Worm (Caenorhabditis elegans) whole organism, L1 larva: ENCODE measurements around the gene grl-25.

ENCODE experiments used
- C04F5.9 ChIP-seq: sonication (generic microtip); optimal IDR thresholded peaks from 2 replicates; lab custom pipeline; 2016; ENCODE audit warnings: missing genetic modification characterization, missing compliant biosample characterization
- C16A3.4 ChIP-seq: fragments of 150-350 bp; optimal IDR thresholded peaks from 2 replicates; lab custom pipeline; 2014; ENCODE audit warnings: missing biosample characterization, missing genetic modification characterization
- F16B12.6 ChIP-seq: fragments of 150-350 bp; optimal IDR thresholded peaks from 2 replicates; lab custom pipeline; 2014; ENCODE audit warnings: missing biosample characterization, missing genetic modification characterization
- Y116A8C.19 ChIP-seq: sonication (generic microtip); optimal IDR thresholded peaks from 2 replicates; lab custom pipeline; 2016; ENCODE audit warnings: missing compliant biosample characterization, missing genetic modification characterization, borderline replicate concordance
- aha-1 ChIP-seq: fragments of 150-350 bp; optimal IDR thresholded peaks from 2 replicates; lab custom pipeline; 2014; ENCODE audit warnings: missing biosample characterization, missing genetic modification characterization
- alr-1 ChIP-seq: fragments of 200-800 bp; sonication (Bioruptor generic); optimal IDR thresholded peaks from 2 replicates; lab custom pipeline; 2018; ENCODE audit warnings: borderline replicate concordance, mild to moderate bottlenecking, missing genetic modification characterization, missing compliant biosample characterization
- aly-2 ChIP-seq: fragments of 150-350 bp; optimal IDR thresholded peaks from 2 replicates; lab custom pipeline; 2014; ENCODE audit warnings: missing biosample characterization, missing genetic modification characterization
- ama-1 ChIP-seq: fragments of 150-350 bp; optimal IDR thresholded peaks from 2 replicates; lab custom pipeline; 2014
- blmp-1 ChIP-seq: fragments of 150-350 bp; optimal IDR thresholded peaks from 2 replicates; lab custom pipeline; 2014; ENCODE audit warnings: missing biosample characterization, missing genetic modification characterization
- ceh-82 ChIP-seq, 3 experiments: fragments of 150-350 bp in 1 of 3; sonication (generic microtip) in 2 of 3; optimal IDR thresholded peaks; 2 replicates each; lab custom pipeline; 2014 to 2017; ENCODE audit warnings: missing biosample characterization in 3 of 3, missing genetic modification characterization in 3 of 3
- ceh-88 ChIP-seq: fragments of 200-800 bp; sonication (Bioruptor generic); IDR thresholded peaks from 2 replicates; pipeline ENCODE4 v1.3.6; 2022; ENCODE audit warnings: missing genetic modification characterization, missing compliant biosample characterization
- ceh-90 ChIP-seq: sonication (generic microtip); optimal IDR thresholded peaks from 2 replicates; lab custom pipeline; 2016; ENCODE audit warnings: missing genetic modification characterization, missing compliant biosample characterization
- efl-1 ChIP-seq, 4 experiments: fragments of 150-350 bp; optimal IDR thresholded peaks in 3 of 4; peaks in 1 of 4; 1 replicate in 1 of 4; 2 replicates in 3 of 4; lab custom pipeline; 2014; ENCODE audit warnings: missing biosample characterization in 2 of 4, missing genetic modification characterization in 2 of 4, missing genetic modification reagents in 2 of 4
- efl-3 ChIP-seq: fragments of 200-800 bp; sonication (Bioruptor generic); optimal IDR thresholded peaks from 2 replicates; lab custom pipeline; 2018; ENCODE audit warnings: mild to moderate bottlenecking, missing genetic modification characterization, missing compliant biosample characterization
- egl-13 ChIP-seq: sonication (generic microtip); optimal IDR thresholded peaks from 2 replicates; lab custom pipeline; 2016; ENCODE audit warnings: missing genotype, missing genetic modification reagents, missing genetic modification characterization, missing compliant biosample characterization
- elt-2 ChIP-seq: sonication (generic microtip); optimal IDR thresholded peaks from 2 replicates; lab custom pipeline; 2016; ENCODE audit warnings: missing genetic modification characterization, mild to moderate bottlenecking, inconsistent platforms, missing compliant biosample characterization, missing genetic modification reagents
- ets-5 ChIP-seq: fragments of 200-800 bp; sonication (Bioruptor generic); IDR thresholded peaks from 2 replicates; pipeline ENCODE4 v1.3.6; 2022; ENCODE audit warnings: missing genetic modification characterization, missing compliant biosample characterization
- fkh-10 ChIP-seq: sonication (generic microtip); optimal IDR thresholded peaks from 2 replicates; lab custom pipeline; 2017; ENCODE audit warnings: missing biosample characterization, missing genetic modification reagents, missing genetic modification characterization
- fkh-4 ChIP-seq: sonication (generic microtip); optimal IDR thresholded peaks from 2 replicates; lab custom pipeline; 2016; ENCODE audit warnings: missing compliant biosample characterization, missing genetic modification characterization, borderline replicate concordance
- fos-1 ChIP-seq: fragments of 150-350 bp; optimal IDR thresholded peaks from 2 replicates; lab custom pipeline; 2014; ENCODE audit warnings: missing biosample characterization, missing genetic modification characterization
- grh-1 ChIP-seq: fragments of 200-800 bp; sonication (Bioruptor generic); IDR thresholded peaks from 2 replicates; pipeline ENCODE4 v1.3.6; 2022; ENCODE audit warnings: missing genetic modification reagents, missing genetic modification characterization, missing compliant biosample characterization
- hlh-17 ChIP-seq: fragments of 200-800 bp; sonication (Bioruptor generic); optimal IDR thresholded peaks from 2 replicates; lab custom pipeline; 2018; ENCODE audit warnings: missing genetic modification characterization, mild to moderate bottlenecking, missing compliant biosample characterization, moderate library complexity, borderline replicate concordance
- hpl-2 ChIP-seq: fragments of 150-350 bp; optimal IDR thresholded peaks from 2 replicates; lab custom pipeline; 2014; ENCODE audit warnings: missing biosample characterization, missing genetic modification reagents, missing genetic modification characterization
- irx-1 ChIP-seq: sonication (generic microtip); optimal IDR thresholded peaks from 2 replicates; lab custom pipeline; 2016; ENCODE audit warnings: missing genetic modification characterization, missing compliant biosample characterization
- isw-1 ChIP-seq: fragments of 200-800 bp; sonication (Bioruptor generic); IDR thresholded peaks from 2 replicates; pipeline ENCODE4 v1.3.6; 2022; ENCODE audit warnings: missing genetic modification characterization, missing compliant biosample characterization
- lin-13 ChIP-seq: fragments of 150-350 bp; optimal IDR thresholded peaks from 2 replicates; lab custom pipeline; 2014; ENCODE audit warnings: missing biosample characterization, missing genetic modification reagents, missing genetic modification characterization
- lin-14 ChIP-seq: fragments of 200-800 bp; sonication (Bioruptor generic); optimal IDR thresholded peaks from 2 replicates; lab custom pipeline; 2018; ENCODE audit warnings: mild to moderate bottlenecking, missing genetic modification characterization, moderate library complexity, missing compliant biosample characterization
- lin-15B ChIP-seq: fragments of 150-350 bp; sonication (generic microtip); optimal IDR thresholded peaks from 3 replicates; lab custom pipeline; 2014; ENCODE audit warnings: missing biosample characterization, missing genetic modification characterization
- lin-35 ChIP-seq, 2 experiments: fragments of 150-350 bp; optimal IDR thresholded peaks; 2 replicates each; lab custom pipeline; 2014; ENCODE audit warnings: missing biosample characterization in 2 of 2, missing genetic modification characterization in 2 of 2, missing genetic modification reagents in 2 of 2
- lsy-2 ChIP-seq, 2 experiments: fragments of 150-350 bp; optimal IDR thresholded peaks; 2 replicates each; lab custom pipeline; 2014; ENCODE audit warnings: missing biosample characterization in 2 of 2, missing genetic modification characterization in 2 of 2
- mab-9 ChIP-seq: fragments of 200-800 bp; sonication (Bioruptor generic); IDR thresholded peaks from 2 replicates; pipeline ENCODE4 v1.3.6; 2022; ENCODE audit warnings: missing genetic modification reagents, missing genetic modification characterization, missing compliant biosample characterization
- mef-2 ChIP-seq: fragments of 150-350 bp; optimal IDR thresholded peaks from 2 replicates; lab custom pipeline; 2014; ENCODE audit warnings: missing biosample characterization, missing genetic modification characterization
- nhr-19 ChIP-seq: fragments of 200-800 bp; sonication (Bioruptor generic); conservative IDR thresholded peaks from 2 replicates; pipeline ENCODE4 v1.3.6; 2022; ENCODE audit warnings: missing genetic modification characterization, missing compliant biosample characterization
- nhr-237 ChIP-seq: fragments of 150-350 bp; optimal IDR thresholded peaks from 2 replicates; lab custom pipeline; 2014; ENCODE audit warnings: missing biosample characterization, missing genetic modification characterization
- nhr-28 ChIP-seq: fragments of 150-350 bp; optimal IDR thresholded peaks from 2 replicates; lab custom pipeline; 2014; ENCODE audit warnings: missing biosample characterization, missing genetic modification characterization
- nhr-47 ChIP-seq: sonication (generic microtip); optimal IDR thresholded peaks from 2 replicates; lab custom pipeline; 2016; ENCODE audit warnings: mild to moderate bottlenecking, missing genetic modification characterization, moderate library complexity, missing compliant biosample characterization
- nhr-71 ChIP-seq: sonication (generic microtip); optimal IDR thresholded peaks from 2 replicates; lab custom pipeline; 2016; ENCODE audit warnings: mild to moderate bottlenecking, missing genetic modification characterization, moderate library complexity, missing compliant biosample characterization
- nhr-76 ChIP-seq: sonication (generic microtip); optimal IDR thresholded peaks from 2 replicates; lab custom pipeline; 2017; ENCODE audit warnings: missing biosample characterization, missing genetic modification characterization
- nhr-85 ChIP-seq: sonication (generic microtip); peaks from one replicate; lab custom pipeline; 2016; ENCODE audit warnings: missing genetic modification characterization, inconsistent platforms, missing compliant biosample characterization
- nhr-90 ChIP-seq: sonication (generic microtip); optimal IDR thresholded peaks from 2 replicates; lab custom pipeline; 2016; ENCODE audit warnings: mild to moderate bottlenecking, missing genetic modification characterization, missing compliant biosample characterization; ENCODE audit not compliant: poor library complexity
- pag-3 ChIP-seq: sonication (generic microtip); optimal IDR thresholded peaks from 2 replicates; lab custom pipeline; 2017; ENCODE audit warnings: missing genetic modification characterization, mild to moderate bottlenecking, missing compliant biosample characterization, antibody characterized with exemption, borderline replicate concordance; ENCODE audit not compliant: insufficient read depth
- pax-3 ChIP-seq: fragments of 200-800 bp; sonication (Bioruptor generic); optimal IDR thresholded peaks from 2 replicates; lab custom pipeline; 2018; ENCODE audit warnings: mild to moderate bottlenecking, missing genetic modification characterization, moderate library complexity, missing compliant biosample characterization
- pqm-1 ChIP-seq: sonication (generic microtip); optimal IDR thresholded peaks from 3 replicates; lab custom pipeline; 2017; ENCODE audit warnings: missing biosample characterization, missing genetic modification characterization
- rnt-1 ChIP-seq: sonication (generic microtip); optimal IDR thresholded peaks from 2 replicates; lab custom pipeline; 2016; ENCODE audit warnings: mild to moderate bottlenecking, missing genetic modification characterization, moderate library complexity, missing compliant biosample characterization
- snpc-4 ChIP-seq: fragments of 150-350 bp; optimal IDR thresholded peaks from 2 replicates; lab custom pipeline; 2014; ENCODE audit warnings: missing biosample characterization, missing genetic modification characterization
- snu-23 ChIP-seq: sonication (generic microtip); optimal IDR thresholded peaks from 2 replicates; lab custom pipeline; 2016; ENCODE audit warnings: missing genetic modification characterization, missing compliant biosample characterization
- sup-37 ChIP-seq: fragments of 200-800 bp; sonication (Bioruptor generic); optimal IDR thresholded peaks from 2 replicates; lab custom pipeline; 2018; ENCODE audit warnings: mild to moderate bottlenecking, missing genetic modification characterization, missing compliant biosample characterization
- swsn-7 ChIP-seq: sonication (generic microtip); optimal IDR thresholded peaks from 2 replicates; lab custom pipeline; 2016; ENCODE audit warnings: missing genetic modification characterization, missing compliant biosample characterization
- tlp-1 ChIP-seq: fragments of 150-350 bp; optimal IDR thresholded peaks from 2 replicates; lab custom pipeline; 2014; ENCODE audit warnings: missing biosample characterization, missing genetic modification characterization
- unc-130 ChIP-seq: fragments of 150-350 bp; optimal IDR thresholded peaks from 2 replicates; lab custom pipeline; 2017; ENCODE audit warnings: missing biosample characterization, missing genetic modification characterization, inconsistent platforms
- unc-30 ChIP-seq: sonication (generic microtip); optimal IDR thresholded peaks from 2 replicates; lab custom pipeline; 2017; ENCODE audit warnings: missing biosample characterization, missing genetic modification characterization
- unc-98 ChIP-seq: fragments of 200-800 bp; sonication (Bioruptor generic); IDR thresholded peaks from 2 replicates; pipeline ENCODE4 v1.3.6; 2022; ENCODE audit warnings: missing genetic modification characterization, missing compliant biosample characterization
- vab-15 ChIP-seq: sonication (generic microtip); optimal IDR thresholded peaks from 2 replicates; lab custom pipeline; 2017; ENCODE audit warnings: missing genotype, mild to moderate bottlenecking, missing genetic modification characterization, missing compliant biosample characterization

Gene grl-25

ce11 chrIII:8986872-8987271, 24.8 kb downstream of the grl-25 start:
- TF ChIP-seq lin-13 (GFP tag; lab: Kevin White, UChicago): no peak
- no peak for TF ChIP-seq rnt-1 (tag; lab: Kevin White, UChicago)
- TF ChIP-seq nhr-90 (tag; lab: Kevin White, UChicago): no peak
- TF ChIP-seq pqm-1 (tag; lab: Kevin White, UChicago): no peak
- TF ChIP-seq lin-15B (tag; lab: Kevin White, UChicago): no peak
- TF ChIP-seq efl-1 (optimal IDR thresholded peaks at IDR 0.05; lab: Kevin White, UChicago): no peak
- peak in 1 of 2 experiments; percentile 39 for TF ChIP-seq efl-1 (GFP tag; optimal IDR thresholded peaks at IDR 0.05 in 1 of 2; lab: Kevin White, UChicago)
- no peak for TF ChIP-seq fkh-4 (tag; lab: Kevin White, UChicago)
- TF ChIP-seq pag-3: no peak
- TF ChIP-seq snu-23 (GFP tag; lab: Kevin White, UChicago): peak; percentile 53
- no peak for TF ChIP-seq Y116A8C.19 (tag; lab: Kevin White, UChicago)
- TF ChIP-seq ceh-82 (tag; optimal IDR thresholded peaks at IDR 0.05; lab: Kevin White, UChicago): no peak
- no peak for TF ChIP-seq ama-1
- no peak for TF ChIP-seq unc-30 (tag; lab: Kevin White, UChicago)
- no peak for TF ChIP-seq F16B12.6 (tag; lab: Kevin White, UChicago)
- TF ChIP-seq ets-5: no peak
- no peak for TF ChIP-seq elt-2
- TF ChIP-seq alr-1 (tag; lab: Kevin White, UChicago): no peak
- peak in 1 of 2 experiments; percentile 38 for TF ChIP-seq lin-35 (GFP tag; optimal IDR thresholded peaks at IDR 0.05; lab: Kevin White, UChicago)
- TF ChIP-seq C16A3.4 (tag; lab: Kevin White, UChicago): peak; percentile 8
- TF ChIP-seq grh-1 (GFP tag; lab: Robert Waterston, UW): no peak
- TF ChIP-seq sup-37 (GFP tag; lab: Kevin White, UChicago): no peak
- peak; percentile 84 for TF ChIP-seq lin-14 (GFP tag; lab: Kevin White, UChicago)
- no peak for TF ChIP-seq isw-1 (GFP tag; lab: Robert Waterston, UW)
- no peak for TF ChIP-seq unc-130 (tag; lab: Kevin White, UChicago)
- no peak for TF ChIP-seq hpl-2 (GFP tag; lab: Kevin White, UChicago)
- no peak for TF ChIP-seq mef-2 (tag; lab: Kevin White, UChicago)
- TF ChIP-seq mab-9 (GFP tag; lab: Robert Waterston, UW): no peak
- no peak for TF ChIP-seq nhr-76
- TF ChIP-seq swsn-7: no peak
- TF ChIP-seq ceh-88 (GFP tag; lab: Robert Waterston, UW): no peak
- no peak for TF ChIP-seq nhr-28 (tag; lab: Kevin White, UChicago)
- no peak for TF ChIP-seq snpc-4
- peak; percentile 85 for TF ChIP-seq blmp-1
- TF ChIP-seq C04F5.9: no peak
- no peak for TF ChIP-seq efl-3 (GFP tag; lab: Kevin White, UChicago)
- no peak for TF ChIP-seq nhr-47
- TF ChIP-seq aly-2 (tag; lab: Kevin White, UChicago): no peak
- TF ChIP-seq ceh-90 (tag; lab: Kevin White, UChicago): no peak
- TF ChIP-seq fos-1 (tag; lab: Kevin White, UChicago): no peak
- TF ChIP-seq fkh-10 (GFP tag; lab: Kevin White, UChicago): no peak
- peak; percentile 37 for TF ChIP-seq pax-3
- TF ChIP-seq nhr-19 (GFP tag; lab: Robert Waterston, UW): 0 out of 2 replicates have a peak, but pooled peaks have one; percentile 4
- no peak for TF ChIP-seq egl-13 (tag; lab: Kevin White, UChicago)
- TF ChIP-seq lsy-2 (tag; optimal IDR thresholded peaks at IDR 0.05; lab: Kevin White, UChicago): peak in 1 of 2 experiments; percentile 41
- TF ChIP-seq irx-1 (tag; lab: Kevin White, UChicago): no peak
- no peak for TF ChIP-seq hlh-17 (GFP tag; lab: Kevin White, UChicago)
- peak; percentile 88 for TF ChIP-seq nhr-85 (tag; lab: Kevin White, UChicago)
- peak; percentile 69 for TF ChIP-seq nhr-71 (tag; lab: Kevin White, UChicago)
- TF ChIP-seq aha-1 (tag; lab: Kevin White, UChicago): no peak
- no peak for TF ChIP-seq unc-98 (GFP tag; lab: Robert Waterston, UW)
- no peak for TF ChIP-seq tlp-1 (tag; lab: Kevin White, UChicago)
- no peak for TF ChIP-seq nhr-237 (tag; lab: Kevin White, UChicago)
- no peak for TF ChIP-seq vab-15
